Worm (Caenorhabditis elegans): ENCODE results near the gene F10G2.10.

DNA sequence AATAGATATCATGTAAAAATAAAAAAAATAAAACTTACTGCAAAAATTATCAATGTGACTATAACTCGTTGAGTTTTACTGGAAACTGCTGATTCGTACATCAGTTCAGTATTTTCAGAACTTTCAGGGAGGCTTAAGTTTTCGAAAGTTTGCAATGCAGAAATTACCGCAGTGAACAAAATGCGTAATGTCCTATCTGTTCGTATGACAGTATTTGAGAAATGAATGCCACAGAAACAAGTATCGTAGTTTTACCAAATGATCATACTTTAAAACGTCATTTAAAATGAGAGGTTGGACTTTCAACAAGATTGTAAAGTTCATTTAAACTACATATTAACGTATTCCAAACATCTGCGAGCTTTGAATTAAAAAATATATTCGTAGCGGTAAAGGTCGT is 34.7 kb downstream of the F10G2.10 start, which contains the start of gene C03G6.21:
- no peak for TF ChIP-seq zag-1 (tag; optimal IDR thresholded peaks at IDR 0.05)
- no peak for TF ChIP-seq lin-13 (GFP tag; optimal IDR thresholded peaks at IDR 0.05)
- TF ChIP-seq unc-62 (GFP tag; optimal IDR thresholded peaks at IDR 0.05): no peak
- TF ChIP-seq ztf-11 (tag; optimal IDR thresholded peaks at IDR 0.05): no peak
- no peak for TF ChIP-seq ets-5 (GFP tag; IDR thresholded peaks at IDR 0.05)
- TF ChIP-seq sptf-1 (tag; optimal IDR thresholded peaks at IDR 0.05): no peak

Data from whole organism, L1 larva.